Fruit fly (Drosophila melanogaster): ENCODE results near the gene aay.

The aay gene

DNA sequence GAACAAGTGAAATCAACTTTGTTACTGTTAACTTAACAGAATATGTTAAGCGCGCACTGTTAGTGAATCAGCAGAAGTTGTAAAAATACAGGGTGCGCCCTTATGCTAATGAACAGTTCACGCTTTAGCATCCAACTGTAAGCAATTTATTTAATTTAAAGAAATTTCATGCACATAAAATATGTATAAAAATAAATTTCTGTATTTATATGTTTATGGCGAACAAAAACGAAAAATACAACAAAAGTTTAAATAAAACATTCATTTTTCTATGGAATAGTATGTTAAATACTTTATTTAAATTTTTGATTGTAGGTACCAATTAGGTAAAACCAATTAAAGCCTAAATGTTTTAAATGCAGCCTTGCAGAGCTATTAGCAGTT, 1.5 kb downstream of the aay start (continued):
- TF ChIP-seq Myb (GFP tag; optimal IDR thresholded peaks at IDR 0.05) (no peak), dmrt99B (tag; optimal IDR thresholded peaks at IDR 0.05) (peak; percentile 23), Scr (GFP tag; IDR thresholded peaks at IDR 0.05; ENCODE audit: partially characterized antibody) (no peak), Ets97D (GFP tag; optimal IDR thresholded peaks at IDR 0.05) (no peak), wdn (GFP tag; IDR thresholded peaks at IDR 0.05) (no peak), dati (GFP tag; IDR thresholded peaks at IDR 0.05) (no peak), CG3838 (GFP tag; optimal IDR thresholded peaks at IDR 0.05) (no peak), h (optimal IDR thresholded peaks at IDR 0.05) (no peak), Hmx (GFP tag; optimal IDR thresholded peaks at IDR 0.05) (peak; percentile 1), CG11093 (GFP tag; IDR thresholded peaks at IDR 0.05) (no peak), HHEX (GFP tag; optimal IDR thresholded peaks at IDR 0.05) (peak; percentile 57), HLH4C (GFP tag; IDR thresholded peaks at IDR 0.05; ENCODE audit: partially characterized antibody) (no peak), Ptx1 (GFP tag; IDR thresholded peaks at IDR 0.05) (no peak), sc (optimal IDR thresholded peaks at IDR 0.05) (no peak), sc (GFP tag; optimal IDR thresholded peaks at IDR 0.05) (no peak), CG15696 (tag; optimal IDR thresholded peaks at IDR 0.05) (no peak), Sry-β (GFP tag; optimal IDR thresholded peaks at IDR 0.05) (no peak), CG2120 (GFP tag; optimal IDR thresholded peaks at IDR 0.05) (peak; percentile 46), zen (tag; optimal IDR thresholded peaks at IDR 0.05) (no peak), bcd (GFP tag; optimal IDR thresholded peaks at IDR 0.05) (no peak), sens (GFP tag) (peak; percentile 74), Adf1 (GFP tag; IDR thresholded peaks at IDR 0.05) (no peak), stc (GFP tag; IDR thresholded peaks at IDR 0.05) (0 out of 2 replicates have a peak, but pooled peaks have one; percentile 11), CG2129 (GFP tag; IDR thresholded peaks at IDR 0.05; ENCODE audit: partially characterized antibody) (no peak), CG7928 (GFP tag; optimal IDR thresholded peaks at IDR 0.05) (no peak), CG7786 (GFP tag; optimal IDR thresholded peaks at IDR 0.05) (no peak), ap (GFP tag; IDR thresholded peaks at IDR 0.05) (no peak), Antp (GFP tag; optimal IDR thresholded peaks at IDR 0.05) (no peak), eve (GFP tag; optimal IDR thresholded peaks at IDR 0.05) (no peak), CG8359 (GFP tag; optimal IDR thresholded peaks at IDR 0.05; ENCODE audit: borderline replicate concordance) (no peak), Meics (GFP tag; optimal IDR thresholded peaks at IDR 0.05) (peak; percentile 59), CG16863 (GFP tag; optimal IDR thresholded peaks at IDR 0.05) (no peak), H15 (GFP tag; IDR thresholded peaks at IDR 0.05) (no peak), CG8765 (GFP tag; IDR thresholded peaks at IDR 0.05) (no peak), CG10147 (GFP tag; optimal IDR thresholded peaks at IDR 0.05) (peak; percentile 22), CG14860 (GFP tag; IDR thresholded peaks at IDR 0.05; ENCODE audit: partially characterized antibody) (no peak), lmd (GFP tag; IDR thresholded peaks at IDR 0.05) (no peak), CG1602 (GFP tag; optimal IDR thresholded peaks at IDR 0.05) (no peak), CG6813 (GFP tag; optimal IDR thresholded peaks at IDR 0.05) (no peak), NFAT (GFP tag; IDR thresholded peaks at IDR 0.05) (no peak), CG14965 (GFP tag; optimal IDR thresholded peaks at IDR 0.05; ENCODE audit: borderline replicate concordance) (no peak), chinmo (GFP tag; IDR thresholded peaks at IDR 0.05; ENCODE audit: partially characterized antibody) (no peak), mirr (GFP tag; optimal IDR thresholded peaks at IDR 0.05) (no peak), CG6254 (GFP tag; optimal IDR thresholded peaks at IDR 0.05) (peak; percentile 1), CG17912 (GFP tag; optimal IDR thresholded peaks at IDR 0.05) (no peak), CG10366 (GFP tag; IDR thresholded peaks at IDR 0.05) (peak; percentile 80), CG18262 (tag; optimal IDR thresholded peaks at IDR 0.05) (peak; percentile 64), toy (GFP tag; IDR thresholded peaks at IDR 0.05) (no peak), CG17385 (GFP tag; optimal IDR thresholded peaks at IDR 0.05) (peak; percentile 43), ara (GFP tag; IDR thresholded peaks at IDR 0.05) (no peak), CG18764 (GFP tag; optimal IDR thresholded peaks at IDR 0.05) (no peak), Camta (GFP tag; optimal IDR thresholded peaks at IDR 0.05) (no peak), Optix (GFP tag; IDR thresholded peaks at IDR 0.05) (no peak)

Measured in whole organism, embryonic.